Fruit fly (Drosophila melanogaster): ENCODE data around the gene Reck.

dm6 chr3L:14952858-14953669 lies 60.8 kb downstream of the Reck start:
- TF ChIP-seq CG34367 (tag; optimal IDR thresholded peaks at IDR 0.05) (no peak), CG10348 (GFP tag; IDR thresholded peaks at IDR 0.05) (no peak), gl (tag; optimal IDR thresholded peaks at IDR 0.05) (no peak)

Measured in whole organism, pupa.